Worm (Caenorhabditis elegans) whole organism, L3 larva: ENCODE data around the gene rab-39.

Experiments
- R02D3.7 ChIP-seq: fragments of 150-350 bp; optimal IDR thresholded peaks from 2 replicates; lab custom pipeline; 2014; ENCODE audit warnings: missing biosample characterization, missing genetic modification characterization
- ZK546.5 ChIP-seq: sonication (generic microtip); optimal IDR thresholded peaks from 2 replicates; lab custom pipeline; 2017; ENCODE audit warnings: missing biosample characterization, missing genetic modification characterization
- ama-1 ChIP-seq: fragments of 150-350 bp; optimal IDR thresholded peaks from 2 replicates; lab custom pipeline; 2018
- ceh-16 ChIP-seq: sonication (generic microtip); optimal IDR thresholded peaks from 2 replicates; lab custom pipeline; 2017; ENCODE audit warnings: missing biosample characterization, missing genetic modification characterization
- ceh-28 ChIP-seq: fragments of 150-350 bp; optimal IDR thresholded peaks from 2 replicates; lab custom pipeline; 2014; ENCODE audit warnings: missing biosample characterization, missing genetic modification reagents, missing genetic modification characterization
- egl-27 ChIP-seq: sonication (generic microtip); optimal IDR thresholded peaks from 4 replicates; lab custom pipeline; 2017; ENCODE audit warnings: missing biosample characterization, missing genetic modification reagents, missing genetic modification characterization
- egl-5 ChIP-seq: fragments of 150-350 bp; optimal IDR thresholded peaks from 2 replicates; lab custom pipeline; 2017; ENCODE audit warnings: missing biosample characterization, missing genetic modification reagents, missing genetic modification characterization, inconsistent platforms
- elt-1 ChIP-seq: fragments of 150-350 bp; optimal IDR thresholded peaks from 2 replicates; lab custom pipeline; 2014; ENCODE audit warnings: missing biosample characterization, missing genetic modification characterization
- elt-2 ChIP-seq: sonication (generic microtip); optimal IDR thresholded peaks from 2 replicates; lab custom pipeline; 2016; ENCODE audit warnings: missing genetic modification reagents, mild to moderate bottlenecking, missing genetic modification characterization, missing compliant biosample characterization
- elt-3 ChIP-seq, 3 experiments: fragments of 150-350 bp in 1 of 3; sonication (generic microtip) in 2 of 3; optimal IDR thresholded peaks; 2 replicates in 2 of 3; 4 replicates in 1 of 3; lab custom pipeline; 2014 to 2017; ENCODE audit warnings: missing biosample characterization in 3 of 3, missing genetic modification characterization in 3 of 3
- eor-1 ChIP-seq, 2 experiments: fragments of 150-350 bp; optimal IDR thresholded peaks; 2 replicates each; lab custom pipeline; 2014 to 2018; ENCODE audit warnings: missing biosample characterization in 2 of 2, missing genetic modification characterization in 2 of 2
- fkh-10 ChIP-seq: sonication (generic microtip); optimal IDR thresholded peaks from 2 replicates; lab custom pipeline; 2017; ENCODE audit warnings: missing biosample characterization, missing genetic modification reagents, missing genetic modification characterization
- hmg-11 ChIP-seq: sonication (generic microtip); optimal IDR thresholded peaks from 2 replicates; lab custom pipeline; 2016; ENCODE audit warnings: missing genetic modification characterization, missing compliant biosample characterization
- lin-15B ChIP-seq: fragments of 150-350 bp; optimal IDR thresholded peaks from 2 replicates; lab custom pipeline; 2014; ENCODE audit warnings: missing biosample characterization, missing genetic modification characterization
- lin-39 ChIP-seq: fragments of 150-350 bp; optimal IDR thresholded peaks from 2 replicates; lab custom pipeline; 2018; ENCODE audit warnings: missing biosample characterization, missing genetic modification reagents, missing genetic modification characterization
- lsy-12 ChIP-seq: sonication (generic microtip); optimal IDR thresholded peaks from 2 replicates; lab custom pipeline; 2016; ENCODE audit warnings: mild to moderate bottlenecking, missing genetic modification characterization, missing compliant biosample characterization
- mdl-1 ChIP-seq: fragments of 150-350 bp; optimal IDR thresholded peaks from 2 replicates; lab custom pipeline; 2014; ENCODE audit warnings: missing biosample characterization, missing genetic modification characterization
- mml-1 ChIP-seq: fragments of 150-350 bp; sonication (generic microtip); optimal IDR thresholded peaks from 3 replicates; lab custom pipeline; 2014; ENCODE audit warnings: missing biosample characterization, missing genetic modification characterization
- nfya-1 ChIP-seq: sonication (generic microtip); optimal IDR thresholded peaks from 2 replicates; lab custom pipeline; 2017; ENCODE audit warnings: missing genetic modification characterization, mild to moderate bottlenecking, missing compliant biosample characterization, antibody characterized with exemption, moderate library complexity; ENCODE audit not compliant: insufficient read depth
- nhr-12 ChIP-seq: fragments of 150-350 bp; optimal IDR thresholded peaks from 2 replicates; lab custom pipeline; 2014; ENCODE audit warnings: missing biosample characterization, missing genetic modification characterization
- nhr-23 ChIP-seq: fragments of 150-350 bp; optimal IDR thresholded peaks from 2 replicates; lab custom pipeline; 2014; ENCODE audit warnings: missing biosample characterization, missing genetic modification reagents, missing genetic modification characterization
- nhr-237 ChIP-seq: fragments of 150-350 bp; optimal IDR thresholded peaks from 2 replicates; lab custom pipeline; 2014; ENCODE audit warnings: missing biosample characterization, missing genetic modification characterization
- nhr-25 ChIP-seq: sonication (generic microtip); optimal IDR thresholded peaks from 2 replicates; lab custom pipeline; 2017; ENCODE audit warnings: missing biosample characterization, missing genetic modification characterization
- nhr-43 ChIP-seq: sonication (generic microtip); optimal IDR thresholded peaks from 2 replicates; lab custom pipeline; 2016; ENCODE audit warnings: mild to moderate bottlenecking, missing genetic modification characterization, missing compliant biosample characterization; ENCODE audit not compliant: poor library complexity, severe bottlenecking
- nhr-67 ChIP-seq: fragments of 150-350 bp; optimal IDR thresholded peaks from 2 replicates; lab custom pipeline; 2014; ENCODE audit warnings: missing biosample characterization, missing genetic modification characterization
- nhr-76 ChIP-seq: fragments of 150-350 bp; sonication (generic microtip); optimal IDR thresholded peaks from 5 replicates; lab custom pipeline; 2014; ENCODE audit warnings: missing biosample characterization, missing genetic modification characterization
- pha-4 ChIP-seq: fragments of 150-350 bp; optimal IDR thresholded peaks from 2 replicates; lab custom pipeline; 2014; ENCODE audit warnings: missing biosample characterization, missing genetic modification reagents, missing genetic modification characterization
- pqm-1 ChIP-seq: fragments of 150-350 bp; optimal IDR thresholded peaks from 2 replicates; lab custom pipeline; 2017; ENCODE audit warnings: missing biosample characterization, missing genetic modification characterization, inconsistent platforms
- skn-1 ChIP-seq: fragments of 150-350 bp; optimal IDR thresholded peaks from 2 replicates; lab custom pipeline; 2014; ENCODE audit warnings: missing biosample characterization, missing genetic modification characterization
- snpc-4 ChIP-seq: fragments of 150-350 bp; optimal IDR thresholded peaks from 2 replicates; lab custom pipeline; 2014; ENCODE audit warnings: missing biosample characterization, missing genetic modification characterization
- tbx-2 ChIP-seq: sonication (generic microtip); optimal IDR thresholded peaks from 2 replicates; lab custom pipeline; 2016; ENCODE audit warnings: mild to moderate bottlenecking, missing genetic modification characterization, missing compliant biosample characterization
- unc-39 ChIP-seq: sonication (generic microtip); optimal IDR thresholded peaks from 4 replicates; lab custom pipeline; 2017; ENCODE audit warnings: missing biosample characterization, missing genetic modification characterization
- zag-1 ChIP-seq: fragments of 150-350 bp; optimal IDR thresholded peaks from 2 replicates; lab custom pipeline; 2014; ENCODE audit warnings: missing biosample characterization, missing genetic modification characterization
- ztf-4 ChIP-seq: fragments of 150-350 bp; optimal IDR thresholded peaks from 2 replicates; lab custom pipeline; 2014; ENCODE audit warnings: missing biosample characterization, missing genetic modification characterization

The rab-39 gene

ce11 chrII:9322870-9323349 is at the start of gene rab-39:
Gene rab-39, minus strand, starts transcription at chrII:9322920.
- TF ChIP-seq lin-15B (tag; lab: Kevin White, UChicago) (peak; percentile 31), egl-5 (tag; lab: Kevin White, UChicago) (no peak), hmg-11 (tag; lab: Kevin White, UChicago) (peak; percentile 51), fkh-10 (GFP tag; lab: Kevin White, UChicago) (peak; percentile 23), nfya-1 (tag; lab: Kevin White, UChicago) (peak; percentile 54), lin-39 (peak; percentile 18), elt-3 (tag; optimal IDR thresholded peaks at IDR 0.05; lab: Kevin White, UChicago) (no peak), ceh-28 (no peak), ama-1 (no peak), elt-2 (tag; lab: Kevin White, UChicago) (peak; percentile 2), nhr-67 (no peak), ZK546.5 (tag; lab: Kevin White, UChicago) (no peak), unc-39 (tag; lab: Kevin White, UChicago) (no peak), pha-4 (tag; lab: Kevin White, UChicago) (peak; percentile 53), R02D3.7 (tag; lab: Kevin White, UChicago) (peak; percentile 46), nhr-237 (tag; lab: Kevin White, UChicago) (no peak)

DNA sequence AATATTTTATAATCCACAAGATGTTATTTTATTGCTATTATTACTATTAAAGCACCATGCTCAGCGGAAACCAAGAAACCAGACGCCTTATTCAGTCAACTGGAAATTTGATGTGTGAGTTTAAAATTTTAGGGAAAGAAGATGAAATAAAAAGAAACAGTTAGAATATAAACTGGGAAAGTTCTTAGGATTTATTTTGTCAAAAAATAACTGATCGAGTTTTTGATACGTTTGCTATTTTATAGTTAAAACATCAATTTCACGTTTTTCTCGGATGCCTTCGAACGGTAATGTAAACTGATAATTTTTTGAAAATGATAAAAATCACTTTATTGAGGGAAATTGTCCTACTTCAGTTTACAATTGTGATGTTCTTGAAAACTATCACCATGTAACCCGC is 49.7 kb upstream of the rab-39 start, which contains the start of gene C06C3.3:
Gene C06C3.3, minus strand, starts transcription at position 101 of the 400 bp plus-strand sequence.
- TF ChIP-seq hmg-11 (tag; lab: Kevin White, UChicago) (no peak), ztf-4 (tag; lab: Kevin White, UChicago) (no peak), pqm-1 (tag; lab: Kevin White, UChicago) (no peak), skn-1 (tag; lab: Kevin White, UChicago) (no peak), egl-5 (tag; lab: Kevin White, UChicago) (no peak)

ce11 chrII:9369394-9369793 is 46.7 kb upstream of the rab-39 start:
- TF ChIP-seq ceh-28 (peak; percentile 65), nhr-76 (no peak), ama-1 (no peak), unc-39 (tag; lab: Kevin White, UChicago) (no peak), lsy-12 (tag; lab: Kevin White, UChicago) (no peak), snpc-4 (no peak), ceh-16 (tag; lab: Kevin White, UChicago) (no peak)

DNA sequence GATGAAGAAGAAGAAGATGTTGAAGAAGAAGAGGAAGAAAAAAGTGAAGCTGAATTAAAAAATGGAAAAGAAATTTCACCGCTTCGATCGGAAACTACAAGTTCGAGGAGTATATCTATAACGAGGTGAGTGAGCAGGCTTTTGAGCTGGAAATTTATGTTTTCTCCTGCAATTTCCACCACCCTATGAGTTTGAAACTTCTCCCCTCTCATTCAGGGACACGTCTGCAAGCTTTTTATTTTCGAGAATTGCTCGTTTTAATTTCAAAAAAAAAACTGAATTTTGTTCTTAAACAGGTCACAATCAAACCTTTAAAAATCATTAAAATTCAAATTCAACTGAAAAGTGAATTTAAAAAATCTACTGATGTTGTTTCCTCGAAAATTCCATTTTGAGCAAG is 39.5 kb upstream of the rab-39 start:
- no peak for TF ChIP-seq nfya-1 (tag; lab: Kevin White, UChicago)
- no peak for TF ChIP-seq fkh-10 (GFP tag; lab: Kevin White, UChicago)

DNA sequence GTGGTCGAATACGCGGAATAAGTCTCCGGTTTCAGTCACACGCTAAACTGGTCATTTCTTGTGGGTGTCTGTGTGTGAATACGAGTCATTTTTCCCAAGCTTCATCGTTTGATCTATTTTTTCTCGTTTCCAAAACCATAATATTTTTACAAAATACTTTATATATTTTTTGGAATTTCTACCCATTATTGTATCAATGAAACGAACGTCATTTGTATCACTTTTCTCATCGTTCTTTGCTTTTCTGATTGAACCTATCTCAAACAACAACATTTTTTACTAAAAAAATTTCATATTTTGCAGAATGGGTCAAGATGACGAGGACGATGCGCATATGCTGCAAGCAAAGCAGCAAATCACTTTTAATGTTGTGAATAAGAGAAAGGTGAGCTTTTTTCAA is 35.5 kb upstream of the rab-39 start, which contains the start of gene mel-11:
Gene mel-11, plus strand, starts transcription at position 301 of the 400 bp plus-strand sequence.
- TF ChIP-seq ama-1 (no peak), eor-1 (tag; optimal IDR thresholded peaks at IDR 0.05; lab: Kevin White, UChicago) (no peak)

DNA sequence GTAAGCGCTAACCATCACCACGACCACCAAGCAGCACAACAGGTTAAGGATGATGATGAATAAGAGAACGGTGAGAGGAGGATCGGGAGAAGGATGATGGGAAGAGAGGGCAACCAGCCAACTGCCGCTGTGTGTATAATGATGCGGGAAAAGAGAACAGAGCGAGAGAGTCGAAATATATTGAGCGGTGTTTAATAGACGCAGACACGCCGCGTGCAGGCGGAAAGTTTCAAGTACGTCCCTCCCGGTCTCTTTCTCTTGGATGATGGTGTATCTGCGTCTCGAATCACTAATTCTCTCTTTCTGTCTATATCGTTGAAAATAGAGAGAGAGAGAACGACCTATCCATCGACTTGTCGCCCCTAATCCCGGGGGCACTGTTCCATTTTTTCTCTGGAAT is 34.0 kb upstream of the rab-39 start:
- peak; percentile 70 for TF ChIP-seq nfya-1 (tag; lab: Kevin White, UChicago)
- peak; percentile 32 for TF ChIP-seq pha-4 (tag; lab: Kevin White, UChicago)
- peak; percentile 8 for TF ChIP-seq lsy-12 (tag; lab: Kevin White, UChicago)
- no peak for TF ChIP-seq egl-27 (tag; lab: Kevin White, UChicago)
- peak; percentile 27 for TF ChIP-seq R02D3.7 (tag; lab: Kevin White, UChicago)
- no peak for TF ChIP-seq nhr-25
- peak; percentile 27 for TF ChIP-seq lin-15B (tag; lab: Kevin White, UChicago)
- TF ChIP-seq elt-2 (tag; lab: Kevin White, UChicago), result peak; percentile 16
- peak; percentile 63 for TF ChIP-seq lin-39
- TF ChIP-seq tbx-2 (tag; lab: Kevin White, UChicago), result peak; percentile 3
- TF ChIP-seq hmg-11 (tag; lab: Kevin White, UChicago), result peak; percentile 74
- TF ChIP-seq nhr-23 (tag; lab: Kevin White, UChicago), result peak; percentile 77
- TF ChIP-seq snpc-4, result peak; percentile 64
- no peak for TF ChIP-seq ama-1
- TF ChIP-seq elt-1 (tag; lab: Kevin White, UChicago), result no peak
- peak; percentile 43 for TF ChIP-seq ceh-28
- TF ChIP-seq nhr-43, result peak; percentile 58
- TF ChIP-seq mdl-1, result peak; percentile 6
- TF ChIP-seq egl-5 (tag; lab: Kevin White, UChicago), result peak; percentile 66
- no peak for TF ChIP-seq zag-1 (tag; lab: Kevin White, UChicago)
- TF ChIP-seq nhr-237 (tag; lab: Kevin White, UChicago), result no peak
- no peak for TF ChIP-seq fkh-10 (GFP tag; lab: Kevin White, UChicago)
- TF ChIP-seq nhr-12 (tag; lab: Kevin White, UChicago), result no peak
- no peak for TF ChIP-seq mml-1 (tag; lab: Kevin White, UChicago)
